Fruit fly (Drosophila melanogaster) whole organism: ENCODE data around the gene LysE.

Experiments
- CG8478 ChIP-seq: fragments of >200 bp; optimal IDR thresholded peaks from 2 replicates; lab custom pipeline; 2018; ENCODE audit warnings: inconsistent platforms
- Dll ChIP-seq: fragments of >200 bp; optimal IDR thresholded peaks from 2 replicates; lab custom pipeline; 2017
- EcR ChIP-seq, 2 experiments: fragments of >200 bp; optimal IDR thresholded peaks; 2 replicates each; lab custom pipeline; 2017; ENCODE audit warnings: missing biosample characterization in 2 of 2, missing genetic modification characterization in 2 of 2, missing genetic modification reagents in 2 of 2
- pan ChIP-seq: fragments of >200 bp; optimal IDR thresholded peaks from 2 replicates; lab custom pipeline; 2017
- psq ChIP-seq: fragments of >200 bp; optimal IDR thresholded peaks from 2 replicates; lab custom pipeline; 2017
- usp ChIP-seq: fragments of >200 bp; optimal IDR thresholded peaks from 2 replicates; lab custom pipeline; 2017; ENCODE audit warnings: missing biosample characterization, missing genetic modification characterization, mixed read lengths

DNA sequence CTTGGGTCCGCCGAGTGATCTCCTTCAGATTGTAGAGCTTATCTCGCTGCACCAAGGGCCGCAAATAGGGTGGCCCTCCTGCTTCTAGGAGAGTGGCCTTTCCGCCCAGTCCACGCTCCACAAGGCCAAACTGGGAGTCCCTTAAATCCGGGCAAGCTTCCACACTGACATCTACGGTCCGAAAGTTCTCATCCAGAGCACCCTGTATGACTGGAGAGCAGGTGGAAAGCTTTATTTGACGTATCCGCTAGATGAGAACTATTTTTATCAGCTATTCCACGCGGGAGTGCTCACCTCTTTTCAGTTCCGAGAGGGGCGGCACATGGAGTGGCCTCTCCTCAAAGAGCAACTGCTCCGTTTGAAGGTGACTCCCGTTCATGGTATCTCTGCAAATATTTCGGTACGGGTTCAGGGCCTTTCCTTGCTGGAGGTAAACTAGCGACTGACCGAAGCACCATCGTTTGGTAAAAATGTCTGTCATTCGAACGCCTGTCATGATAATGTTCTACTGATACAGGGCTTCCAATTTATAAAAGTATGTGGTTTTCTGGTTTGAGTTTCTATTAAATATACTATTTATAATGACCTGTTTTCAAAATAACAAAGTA lies 9.9 kb upstream of the LysE start, which contains the start of gene meep:
- TF ChIP-seq usp (no peak), psq (lab: Kevin White, UChicago) (no peak), Dll (lab: Kevin White, UChicago) (no peak), pan (lab: Kevin White, UChicago) (no peak), EcR (GFP tag; optimal IDR thresholded peaks at IDR 0.05; lab: Kevin White, UChicago) (no peak), CG8478 (lab: Kevin White, UChicago) (no peak)
